Worm (Caenorhabditis elegans): ENCODE data around the gene flp-11.

DNA sequence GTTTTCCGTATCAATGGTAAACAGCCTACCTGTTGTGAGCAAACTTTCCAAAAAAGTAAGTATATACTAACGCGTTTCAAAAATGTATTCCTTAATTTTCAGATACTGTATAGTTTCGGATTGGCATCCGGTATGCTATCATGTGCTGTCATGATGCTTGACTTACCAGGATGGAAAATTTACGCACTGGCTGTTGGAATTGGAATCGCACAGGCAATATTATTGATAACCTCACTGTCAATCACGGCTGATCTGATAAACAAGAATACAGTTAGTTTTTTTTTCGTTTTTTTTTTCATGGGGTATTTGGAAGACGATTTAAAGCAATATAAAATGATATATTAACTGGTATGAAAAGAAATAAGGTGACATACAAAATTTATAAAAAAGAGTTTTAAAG lies 6.1 kb downstream of the flp-11 start:
- TF ChIP-seq aly-2 (tag; optimal IDR thresholded peaks at IDR 0.05), result no peak
- TF ChIP-seq nhr-237 (tag; optimal IDR thresholded peaks at IDR 0.05), result no peak
- no peak for TF ChIP-seq aha-1 (tag)
- TF ChIP-seq Y5F2A.4 (GFP tag; optimal IDR thresholded peaks at IDR 0.05), result no peak
- TF ChIP-seq F44E2.7 (GFP tag; IDR thresholded peaks at IDR 0.05), result no peak
- no peak for TF ChIP-seq Y105C5A.15 (GFP tag; IDR thresholded peaks at IDR 0.05)
- TF ChIP-seq Y48G9A.11 (GFP tag; IDR thresholded peaks at IDR 0.05), result no peak
- TF ChIP-seq ceh-82 (tag; optimal IDR thresholded peaks at IDR 0.05), result no peak

All from whole organism, L4 larva.